Worm (Caenorhabditis elegans): Measurements from ENCODE around the gene math-8.

DNA sequence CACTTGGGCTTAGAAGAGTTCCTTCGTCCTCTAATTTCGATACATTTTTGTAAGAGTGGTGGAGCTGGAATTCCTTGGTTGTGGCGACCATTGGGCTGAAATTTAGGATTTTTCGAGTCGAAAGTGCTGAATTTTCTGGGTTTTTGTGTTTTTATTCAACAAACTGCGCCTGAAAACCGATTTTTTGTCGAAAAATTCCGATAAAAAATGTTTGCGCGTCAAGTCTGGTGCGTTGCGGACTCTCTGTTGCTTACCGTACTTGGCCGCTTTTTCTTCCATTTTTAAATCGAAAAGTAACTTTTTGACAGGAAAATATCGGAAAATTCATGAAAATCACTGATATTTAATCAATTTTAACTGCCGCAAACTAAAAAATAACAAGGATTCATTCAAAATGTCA lies 28.9 kb upstream of the math-8 start, which contains the start of gene bath-4:
- TF ChIP-seq F33H1.4 (GFP tag; IDR thresholded peaks at IDR 0.05), result no peak
- TF ChIP-seq unc-62 (GFP tag; optimal IDR thresholded peaks at IDR 0.05), result no peak
- no peak for TF ChIP-seq lin-54 (GFP tag; optimal IDR thresholded peaks at IDR 0.05)
- no peak for TF ChIP-seq Y56A3A.18 (GFP tag; IDR thresholded peaks at IDR 0.05)
- TF ChIP-seq nfya-1 (tag; optimal IDR thresholded peaks at IDR 0.05; ENCODE audit: borderline replicate concordance, insufficient read depth), result no peak
- no peak for TF ChIP-seq sea-2 (GFP tag; IDR thresholded peaks at IDR 0.05)
- TF ChIP-seq dox-1 (GFP tag; IDR thresholded peaks at IDR 0.05), result no peak
- TF ChIP-seq nhr-80 (tag; optimal IDR thresholded peaks at IDR 0.05), result no peak
- no peak for TF ChIP-seq sdz-38 (tag; optimal IDR thresholded peaks at IDR 0.05)
- no peak for TF ChIP-seq ets-4 (GFP tag; optimal IDR thresholded peaks at IDR 0.05)
- no peak for TF ChIP-seq attf-5 (GFP tag; optimal IDR thresholded peaks at IDR 0.05)
- TF ChIP-seq lin-40 (tag; optimal IDR thresholded peaks at IDR 0.05), result no peak
